Worm (Caenorhabditis elegans) whole organism, midembryonic: ENCODE results near the gene nduv-2.

Source experiments
- cog-1 ChIP-seq: sonication (generic microtip); optimal IDR thresholded peaks from 2 replicates; lab custom pipeline; 2016; ENCODE audit warnings: missing genetic modification characterization, missing compliant biosample characterization
- flt-1 ChIP-seq: fragments of 200-800 bp; sonication (Bioruptor generic); IDR thresholded peaks from 2 replicates; pipeline ENCODE4 v1.3.6; 2022; ENCODE audit warnings: missing genetic modification characterization, missing compliant biosample characterization
- med-1 ChIP-seq: sonication (generic microtip); optimal IDR thresholded peaks from 2 replicates; lab custom pipeline; 2017; ENCODE audit warnings: missing genetic modification characterization, mild to moderate bottlenecking, missing compliant biosample characterization, antibody characterized with exemption, missing genetic modification reagents; ENCODE audit not compliant: insufficient read depth
- ref-1 ChIP-seq: fragments of 200-800 bp; sonication (Bioruptor generic); conservative IDR thresholded peaks from 2 replicates; pipeline ENCODE4 v1.3.6; 2022; ENCODE audit warnings: missing genetic modification reagents, missing genetic modification characterization, missing compliant biosample characterization
- tab-1 ChIP-seq: fragments of 200-800 bp; sonication (Bioruptor generic); IDR thresholded peaks from 2 replicates; pipeline ENCODE4 v1.3.6; 2022; ENCODE audit warnings: missing genetic modification characterization, missing compliant biosample characterization
- ztf-29 ChIP-seq: fragments of 200-800 bp; sonication (Bioruptor generic); IDR thresholded peaks from 2 replicates; pipeline ENCODE4 v1.3.6; 2022; ENCODE audit warnings: missing genetic modification reagents, missing genetic modification characterization, missing compliant biosample characterization

- TF ChIP-seq tab-1 (GFP tag; lab: Robert Waterston, UW), result no peak
- TF ChIP-seq cog-1 (tag; lab: Kevin White, UChicago), result no peak
- no peak for TF ChIP-seq med-1 (GFP tag; lab: Kevin White, UChicago)
- no peak for TF ChIP-seq ztf-29 (GFP tag; lab: Robert Waterston, UW)
- TF ChIP-seq ref-1 (GFP tag; lab: Robert Waterston, UW), result no peak
- no peak for TF ChIP-seq flt-1 (GFP tag; lab: Robert Waterston, UW)
Observed at ce11 chrV:13657841-13658338, 32.5 kb upstream of the nduv-2 start.
